Worm (Caenorhabditis elegans) whole organism, L2 larva: Measurements from ENCODE around the gene symk-1.

Experiments
- C34F6.9 ChIP-seq: fragments of 150-350 bp; optimal IDR thresholded peaks from 2 replicates; lab custom pipeline; 2014; ENCODE audit warnings: missing biosample characterization, missing genetic modification characterization
- F13H6.1 ChIP-seq: sonication (generic microtip); optimal IDR thresholded peaks from 2 replicates; lab custom pipeline; 2016; ENCODE audit warnings: missing genetic modification characterization, missing compliant biosample characterization
- R02D3.7 ChIP-seq: fragments of 150-350 bp; optimal IDR thresholded peaks from 2 replicates; lab custom pipeline; 2014; ENCODE audit warnings: missing biosample characterization, missing genetic modification characterization
- Y55F3AM.14 ChIP-seq: fragments of 200-800 bp; sonication (Bioruptor generic); optimal IDR thresholded peaks from 2 replicates; lab custom pipeline; 2018; ENCODE audit warnings: mild to moderate bottlenecking, missing genetic modification characterization, missing compliant biosample characterization
- ZK546.5 ChIP-seq: sonication (generic microtip); optimal IDR thresholded peaks from 2 replicates; lab custom pipeline; 2017; ENCODE audit warnings: missing biosample characterization, missing genetic modification characterization
- alr-1 ChIP-seq: fragments of 150-350 bp; optimal IDR thresholded peaks from 2 replicates; lab custom pipeline; 2014; ENCODE audit warnings: missing biosample characterization, missing genetic modification characterization
- aly-2 ChIP-seq: fragments of 150-350 bp; optimal IDR thresholded peaks from 2 replicates; lab custom pipeline; 2014; ENCODE audit warnings: missing biosample characterization, missing genetic modification characterization
- ama-1 ChIP-seq: fragments of 150-350 bp; optimal IDR thresholded peaks from 2 replicates; lab custom pipeline; 2018; ENCODE audit warnings: inconsistent platforms
- blmp-1 ChIP-seq: sonication (generic microtip); optimal IDR thresholded peaks from 2 replicates; lab custom pipeline; 2017; ENCODE audit warnings: missing genetic modification characterization, mild to moderate bottlenecking, missing compliant biosample characterization, antibody characterized with exemption, moderate library complexity; ENCODE audit not compliant: insufficient read depth
- ceh-16 ChIP-seq: fragments of 150-350 bp; optimal IDR thresholded peaks from 2 replicates; lab custom pipeline; 2014; ENCODE audit warnings: missing biosample characterization, missing genetic modification characterization
- ceh-82 ChIP-seq: fragments of 150-350 bp; optimal IDR thresholded peaks from 2 replicates; lab custom pipeline; 2014; ENCODE audit warnings: missing biosample characterization, missing genetic modification characterization
- crh-2 ChIP-seq: sonication (generic microtip); optimal IDR thresholded peaks from 2 replicates; lab custom pipeline; 2017; ENCODE audit warnings: missing biosample characterization, missing genetic modification characterization
- dmd-4 ChIP-seq: sonication (generic microtip); optimal IDR thresholded peaks from 2 replicates; lab custom pipeline; 2017; ENCODE audit warnings: missing biosample characterization, missing genetic modification characterization
- egl-27 ChIP-seq: sonication (generic microtip); optimal IDR thresholded peaks from 3 replicates; lab custom pipeline; 2017; ENCODE audit warnings: missing biosample characterization, missing genetic modification reagents, missing genetic modification characterization
- elt-1 ChIP-seq: fragments of 150-350 bp; optimal IDR thresholded peaks from 2 replicates; lab custom pipeline; 2014; ENCODE audit warnings: missing biosample characterization, missing genetic modification characterization
- elt-3 ChIP-seq: sonication (generic microtip); optimal IDR thresholded peaks from 2 replicates; lab custom pipeline; 2017; ENCODE audit warnings: missing biosample characterization, missing genetic modification characterization
- fos-1 ChIP-seq: fragments of 150-350 bp; optimal IDR thresholded peaks from 2 replicates; lab custom pipeline; 2014; ENCODE audit warnings: missing biosample characterization, missing genetic modification characterization
- gmeb-1 ChIP-seq: fragments of 150-350 bp; optimal IDR thresholded peaks from 2 replicates; lab custom pipeline; 2014; ENCODE audit warnings: missing biosample characterization, missing genetic modification characterization
- lin-11 ChIP-seq: fragments of 150-350 bp; sonication (generic microtip); optimal IDR thresholded peaks from 2 replicates; lab custom pipeline; 2014; ENCODE audit warnings: missing biosample characterization, missing genetic modification characterization, inconsistent platforms, mixed read lengths
- lin-13 ChIP-seq: fragments of 150-350 bp; optimal IDR thresholded peaks from 2 replicates; lab custom pipeline; 2014; ENCODE audit warnings: missing biosample characterization, missing genetic modification reagents, missing genetic modification characterization
- lin-39 ChIP-seq: fragments of 150-350 bp; optimal IDR thresholded peaks from 2 replicates; lab custom pipeline; 2014; ENCODE audit warnings: missing biosample characterization, missing genetic modification reagents, missing genetic modification characterization
- lsy-2 ChIP-seq, 2 experiments: fragments of 150-350 bp in 1 of 2; sonication (generic microtip) in 1 of 2; optimal IDR thresholded peaks; 2 replicates each; lab custom pipeline; 2014 to 2017; ENCODE audit warnings: missing biosample characterization in 2 of 2, missing genetic modification characterization in 2 of 2
- mab-5 ChIP-seq: fragments of 150-350 bp; optimal IDR thresholded peaks from 2 replicates; lab custom pipeline; 2014; ENCODE audit warnings: missing biosample characterization, missing genetic modification characterization
- mbf-1 ChIP-seq: sonication (generic microtip); optimal IDR thresholded peaks from 2 replicates; lab custom pipeline; 2017; ENCODE audit warnings: missing biosample characterization, missing genetic modification characterization
- mdl-1 ChIP-seq, 2 experiments: fragments of 150-350 bp in 1 of 2; sonication (generic microtip) in 1 of 2; optimal IDR thresholded peaks; 2 replicates each; lab custom pipeline; 2017; ENCODE audit warnings: missing biosample characterization in 2 of 2, missing genetic modification characterization in 2 of 2
- nhr-10 ChIP-seq: sonication (generic microtip); optimal IDR thresholded peaks from 2 replicates; lab custom pipeline; 2017; ENCODE audit warnings: missing biosample characterization, missing genetic modification characterization
- nhr-11 ChIP-seq: fragments of 150-350 bp; optimal IDR thresholded peaks from 2 replicates; lab custom pipeline; 2014; ENCODE audit warnings: missing biosample characterization, missing genetic modification characterization
- nhr-12 ChIP-seq: fragments of 150-350 bp; optimal IDR thresholded peaks from 2 replicates; lab custom pipeline; 2014; ENCODE audit warnings: missing biosample characterization, missing genetic modification characterization
- nhr-129 ChIP-seq: fragments of 150-350 bp; optimal IDR thresholded peaks from 2 replicates; lab custom pipeline; 2014; ENCODE audit warnings: missing biosample characterization, missing genetic modification characterization
- nhr-21 ChIP-seq: fragments of 150-350 bp; optimal IDR thresholded peaks from 2 replicates; lab custom pipeline; 2014; ENCODE audit warnings: missing biosample characterization, missing genetic modification characterization
- nhr-23 ChIP-seq: fragments of 150-350 bp; optimal IDR thresholded peaks from 2 replicates; lab custom pipeline; 2014; ENCODE audit warnings: missing biosample characterization, missing genetic modification reagents, missing genetic modification characterization
- nhr-237 ChIP-seq: fragments of 150-350 bp; optimal IDR thresholded peaks from 2 replicates; lab custom pipeline; 2014; ENCODE audit warnings: missing biosample characterization, missing genetic modification characterization
- nhr-25 ChIP-seq: fragments of 150-350 bp; sonication (generic microtip); optimal IDR thresholded peaks from 3 replicates; lab custom pipeline; 2014; ENCODE audit warnings: missing biosample characterization, missing genetic modification characterization
- nhr-6 ChIP-seq: fragments of 150-350 bp; optimal IDR thresholded peaks from 2 replicates; lab custom pipeline; 2014; ENCODE audit warnings: missing biosample characterization, missing genetic modification characterization
- nhr-77 ChIP-seq: fragments of 150-350 bp; optimal IDR thresholded peaks from 2 replicates; lab custom pipeline; 2014; ENCODE audit warnings: missing biosample characterization, missing genetic modification characterization
- peb-1 ChIP-seq: fragments of 150-350 bp; optimal IDR thresholded peaks from 2 replicates; lab custom pipeline; 2014; ENCODE audit warnings: missing biosample characterization, missing genetic modification characterization
- sem-4 ChIP-seq: fragments of 150-350 bp; optimal IDR thresholded peaks from 2 replicates; lab custom pipeline; 2014; ENCODE audit warnings: missing biosample characterization, missing genetic modification reagents, missing genetic modification characterization
- skn-1 ChIP-seq: sonication (generic microtip); optimal IDR thresholded peaks from 2 replicates; lab custom pipeline; 2017; ENCODE audit warnings: missing biosample characterization, missing genetic modification characterization
- sma-3 ChIP-seq: sonication (generic microtip); optimal IDR thresholded peaks from 2 replicates; lab custom pipeline; 2016; ENCODE audit warnings: missing genetic modification reagents, missing genetic modification characterization, missing compliant biosample characterization
- sma-9 ChIP-seq, 2 experiments: fragments of 150-350 bp in 1 of 2; sonication (generic microtip) in 1 of 2; optimal IDR thresholded peaks; 2 replicates each; lab custom pipeline; 2014 to 2016; ENCODE audit warnings: missing genetic modification characterization in 2 of 2, mild to moderate bottlenecking in 1 of 2, missing biosample characterization in 1 of 2, missing compliant biosample characterization in 1 of 2, missing genetic modification reagents in 1 of 2, moderate library complexity in 1 of 2
- snpc-4 ChIP-seq: fragments of 150-350 bp; optimal IDR thresholded peaks from 2 replicates; lab custom pipeline; 2014; ENCODE audit warnings: missing biosample characterization, missing genetic modification characterization
- unc-39 ChIP-seq: fragments of 150-350 bp; optimal IDR thresholded peaks from 2 replicates; lab custom pipeline; 2014; ENCODE audit warnings: missing biosample characterization, missing genetic modification characterization
- unc-55 ChIP-seq: fragments of 150-350 bp; sonication (generic microtip); optimal IDR thresholded peaks from 3 replicates; lab custom pipeline; 2014; ENCODE audit warnings: missing biosample characterization, missing genetic modification reagents, missing genetic modification characterization
- unc-62 ChIP-seq: fragments of 150-350 bp; optimal IDR thresholded peaks from 2 replicates; lab custom pipeline; 2014; ENCODE audit warnings: missing biosample characterization, missing genetic modification reagents, missing genetic modification characterization
- zag-1 ChIP-seq: fragments of 150-350 bp; optimal IDR thresholded peaks from 2 replicates; lab custom pipeline; 2014; ENCODE audit warnings: missing biosample characterization, missing genetic modification characterization
- ztf-1 ChIP-seq: fragments of 200-800 bp; sonication (Bioruptor generic); conservative IDR thresholded peaks from 2 replicates; pipeline ENCODE4 v1.3.6; 2022; ENCODE audit warnings: missing genetic modification characterization, missing compliant biosample characterization
- ztf-11 ChIP-seq: sonication (generic microtip); optimal IDR thresholded peaks from 2 replicates; lab custom pipeline; 2017; ENCODE audit warnings: missing biosample characterization, missing genetic modification characterization
- ztf-4 ChIP-seq: fragments of 150-350 bp; optimal IDR thresholded peaks from 2 replicates; lab custom pipeline; 2014; ENCODE audit warnings: missing biosample characterization, missing genetic modification characterization

The symk-1 gene

DNA sequence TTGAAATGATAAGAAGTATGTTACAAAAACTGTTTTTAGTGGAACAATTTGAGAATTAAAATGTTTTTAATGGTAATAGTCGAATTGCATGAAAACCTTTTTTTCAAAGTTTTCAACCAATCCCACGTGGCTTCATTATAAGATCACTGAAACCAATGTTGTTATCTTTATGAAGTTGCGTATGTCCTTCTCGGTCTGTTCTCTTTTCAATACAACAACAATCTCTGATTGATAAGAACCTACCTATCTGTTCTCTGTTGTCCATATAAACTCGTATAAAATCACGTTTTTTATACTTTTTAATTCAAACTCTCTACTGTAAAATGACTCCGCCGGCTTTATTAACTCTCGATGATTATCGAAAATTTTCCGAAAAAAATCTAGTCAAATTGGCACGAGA is 33.2 kb downstream of the symk-1 start, which contains the start of gene F41E6.5:
F41E6.5 (plus strand) TSS at position 209 of the 400 bp plus-strand sequence.
- no peak for TF ChIP-seq ama-1 (lab: Kevin White, UChicago)
- TF ChIP-seq lin-11 (tag; lab: Kevin White, UChicago): no peak
- TF ChIP-seq elt-1 (tag; lab: Kevin White, UChicago): no peak
- TF ChIP-seq Y55F3AM.14 (GFP tag; lab: Kevin White, UChicago): no peak
- TF ChIP-seq snpc-4 (tag; lab: Kevin White, UChicago): no peak
- TF ChIP-seq unc-39 (tag; lab: Kevin White, UChicago): no peak
- TF ChIP-seq nhr-11: no peak
- no peak for TF ChIP-seq mab-5 (tag; lab: Kevin White, UChicago)
- TF ChIP-seq peb-1: no peak
- TF ChIP-seq crh-2 (tag; lab: Kevin White, UChicago): peak; percentile 72
- TF ChIP-seq sma-3 (GFP tag; lab: Kevin White, UChicago): no peak
- no peak for TF ChIP-seq alr-1 (tag; lab: Kevin White, UChicago)
- TF ChIP-seq nhr-21 (tag; lab: Kevin White, UChicago): peak; percentile 1
- no peak for TF ChIP-seq dmd-4
- TF ChIP-seq sma-9 (GFP tag; optimal IDR thresholded peaks at IDR 0.05; lab: Kevin White, UChicago): peak; percentile 47
- TF ChIP-seq sma-9 (tag; optimal IDR thresholded peaks at IDR 0.05; lab: Kevin White, UChicago): no peak
- TF ChIP-seq fos-1 (tag; lab: Kevin White, UChicago): peak; percentile 26
- TF ChIP-seq zag-1: no peak

DNA sequence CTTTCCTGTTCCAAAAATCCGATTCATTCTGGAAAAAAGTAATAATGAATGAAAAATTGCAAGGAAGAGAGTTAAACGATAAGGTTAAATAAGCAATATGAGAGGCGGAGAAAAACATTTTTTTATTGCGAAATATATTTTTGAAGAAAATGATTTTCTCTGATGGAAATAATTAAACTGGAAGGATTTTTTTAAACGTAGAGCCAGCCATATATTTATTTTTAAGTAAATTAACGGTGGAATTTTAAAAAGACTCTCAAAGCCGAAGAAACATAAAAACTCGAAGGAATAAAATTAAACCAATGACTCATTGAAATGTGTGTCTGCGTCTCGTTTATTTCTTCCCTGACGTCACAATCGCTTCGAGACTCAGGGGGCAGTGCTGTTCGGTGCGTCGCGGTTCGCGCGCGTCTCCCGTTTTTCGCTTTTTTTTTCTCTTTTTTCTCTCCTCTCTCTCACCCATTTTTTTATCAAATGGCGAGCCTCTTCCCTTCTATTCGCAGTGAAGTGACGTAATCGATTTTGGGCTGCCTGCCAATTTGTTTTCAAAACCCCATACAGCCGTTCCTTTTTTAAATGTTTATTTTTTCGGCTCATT is 36.1 kb downstream of the symk-1 start, which contains the start of gene vps-60:
vps-60 (minus strand) TSS at position 30 of the 598 bp plus-strand sequence.
- TF ChIP-seq dmd-4: no peak
- no peak for TF ChIP-seq lin-39 (tag; lab: Kevin White, UChicago)
- TF ChIP-seq ztf-11 (tag; lab: Kevin White, UChicago): no peak
- TF ChIP-seq skn-1 (tag; lab: Kevin White, UChicago): peak; percentile 14
- TF ChIP-seq nhr-23 (tag; lab: Kevin White, UChicago): no peak
- peak; percentile 27 for TF ChIP-seq ZK546.5 (tag; lab: Kevin White, UChicago)
- peak; percentile 71 for TF ChIP-seq egl-27 (tag; lab: Kevin White, UChicago)
- peak; percentile 29 to 72 for TF ChIP-seq mdl-1 (tag; optimal IDR thresholded peaks at IDR 0.05; lab: Kevin White, UChicago)
- no peak for TF ChIP-seq nhr-237
- TF ChIP-seq sem-4 (tag; lab: Kevin White, UChicago): peak; percentile 90
- TF ChIP-seq sma-9 (GFP tag; optimal IDR thresholded peaks at IDR 0.05; lab: Kevin White, UChicago): peak; percentile 94
- TF ChIP-seq sma-9 (tag; optimal IDR thresholded peaks at IDR 0.05; lab: Kevin White, UChicago): no peak
- TF ChIP-seq zag-1: peak; percentile 84
- TF ChIP-seq C34F6.9: peak; percentile 98
- peak; percentile 98 for TF ChIP-seq crh-2 (tag; lab: Kevin White, UChicago)
- no peak for TF ChIP-seq ceh-82 (tag; lab: Kevin White, UChicago)
- TF ChIP-seq blmp-1: peak; percentile 91
- no peak for TF ChIP-seq nhr-77
- TF ChIP-seq nhr-10 (tag; lab: Kevin White, UChicago): peak; percentile 20
- peak; percentile 74 to 93 for TF ChIP-seq lsy-2 (tag; optimal IDR thresholded peaks at IDR 0.05; lab: Kevin White, UChicago)
- peak; percentile 91 for TF ChIP-seq lin-11 (tag; lab: Kevin White, UChicago)
- no peak for TF ChIP-seq aly-2
- no peak for TF ChIP-seq elt-3
- TF ChIP-seq alr-1 (tag; lab: Kevin White, UChicago): no peak
- TF ChIP-seq lin-13 (GFP tag; lab: Kevin White, UChicago): peak; percentile 94
- TF ChIP-seq nhr-25 (tag; lab: Kevin White, UChicago): peak; percentile 84
- peak; percentile 76 for TF ChIP-seq nhr-6 (tag; lab: Kevin White, UChicago)
- TF ChIP-seq ceh-16 (tag; lab: Kevin White, UChicago): peak; percentile 30
- peak; percentile 85 for TF ChIP-seq mab-5 (tag; lab: Kevin White, UChicago)
- TF ChIP-seq snpc-4 (tag; lab: Kevin White, UChicago): peak; percentile 86
- peak; percentile 100 for TF ChIP-seq fos-1 (tag; lab: Kevin White, UChicago)
- TF ChIP-seq nhr-12: no peak
- TF ChIP-seq peb-1: no peak
- peak; percentile 90 for TF ChIP-seq F13H6.1
- no peak for TF ChIP-seq unc-39 (tag; lab: Kevin White, UChicago)
- TF ChIP-seq nhr-129 (tag; lab: Kevin White, UChicago): peak; percentile 92
- peak; percentile 90 for TF ChIP-seq ztf-4
- peak; percentile 94 for TF ChIP-seq sma-3 (GFP tag; lab: Kevin White, UChicago)
- TF ChIP-seq ama-1 (lab: Kevin White, UChicago): peak; percentile 64
- peak; percentile 51 for TF ChIP-seq unc-62 (GFP tag; lab: Kevin White, UChicago)
- no peak for TF ChIP-seq nhr-11
- peak; percentile 75 for TF ChIP-seq Y55F3AM.14 (GFP tag; lab: Kevin White, UChicago)
- TF ChIP-seq R02D3.7 (tag; lab: Kevin White, UChicago): no peak
- TF ChIP-seq mbf-1 (tag; lab: Kevin White, UChicago): no peak
- no peak for TF ChIP-seq elt-1 (tag; lab: Kevin White, UChicago)
- TF ChIP-seq nhr-21 (tag; lab: Kevin White, UChicago): peak; percentile 87
- TF ChIP-seq unc-55 (GFP tag; lab: Kevin White, UChicago): peak; percentile 99
- TF ChIP-seq ztf-1: no peak
- TF ChIP-seq gmeb-1 (tag; lab: Kevin White, UChicago): peak; percentile 84
